Worm (Caenorhabditis elegans) whole organism, midembryonic: ENCODE results near the gene spr-2.

Source experiments
- T22C8.4 ChIP-seq: fragments of 200-800 bp; sonication (Bioruptor generic); IDR thresholded peaks from 2 replicates; pipeline ENCODE4 v1.3.6; 2022; ENCODE audit warnings: missing genetic modification characterization, missing compliant biosample characterization
- cog-1 ChIP-seq: sonication (generic microtip); optimal IDR thresholded peaks from 2 replicates; lab custom pipeline; 2016; ENCODE audit warnings: missing genetic modification characterization, missing compliant biosample characterization
- flt-1 ChIP-seq: fragments of 200-800 bp; sonication (Bioruptor generic); IDR thresholded peaks from 2 replicates; pipeline ENCODE4 v1.3.6; 2022; ENCODE audit warnings: missing genetic modification characterization, missing compliant biosample characterization
- klf-2 ChIP-seq: fragments of 200-800 bp; sonication (Bioruptor generic); conservative IDR thresholded peaks from 2 replicates; pipeline ENCODE4 v1.3.6; 2022; ENCODE audit warnings: missing genetic modification reagents, missing genetic modification characterization, missing compliant biosample characterization
- med-1 ChIP-seq: sonication (generic microtip); optimal IDR thresholded peaks from 2 replicates; lab custom pipeline; 2017; ENCODE audit warnings: missing genetic modification characterization, mild to moderate bottlenecking, missing compliant biosample characterization, antibody characterized with exemption, missing genetic modification reagents; ENCODE audit not compliant: insufficient read depth
- ref-1 ChIP-seq: fragments of 200-800 bp; sonication (Bioruptor generic); conservative IDR thresholded peaks from 2 replicates; pipeline ENCODE4 v1.3.6; 2022; ENCODE audit warnings: missing genetic modification reagents, missing genetic modification characterization, missing compliant biosample characterization
- tab-1 ChIP-seq: fragments of 200-800 bp; sonication (Bioruptor generic); IDR thresholded peaks from 2 replicates; pipeline ENCODE4 v1.3.6; 2022; ENCODE audit warnings: missing genetic modification characterization, missing compliant biosample characterization
- ztf-23 ChIP-seq: fragments of 200-800 bp; sonication (Bioruptor generic); IDR thresholded peaks from 2 replicates; pipeline ENCODE4 v1.3.6; 2022; ENCODE audit warnings: missing genetic modification reagents, missing genetic modification characterization, missing compliant biosample characterization
- ztf-29 ChIP-seq: fragments of 200-800 bp; sonication (Bioruptor generic); IDR thresholded peaks from 2 replicates; pipeline ENCODE4 v1.3.6; 2022; ENCODE audit warnings: missing genetic modification reagents, missing genetic modification characterization, missing compliant biosample characterization

Gene spr-2

DNA sequence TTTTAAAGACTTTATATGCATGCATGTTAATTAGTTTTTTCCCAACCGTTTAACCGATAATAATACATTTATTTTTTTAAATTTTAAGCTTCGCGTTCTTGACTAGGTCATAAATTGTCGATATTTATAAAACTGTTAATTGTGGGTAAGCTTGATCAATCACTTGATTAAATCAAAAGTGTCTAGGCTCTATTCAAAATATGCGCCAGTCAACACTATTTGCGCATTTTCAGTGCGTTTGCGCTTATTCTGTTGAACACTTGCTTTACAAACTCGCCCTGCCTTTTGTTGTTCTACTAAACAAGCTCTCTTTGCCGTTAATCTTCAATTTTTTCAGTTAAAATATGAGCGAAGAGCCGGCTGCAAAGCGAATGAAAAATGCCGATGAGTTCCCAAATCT is at the start of gene spr-2:
spr-2 (plus strand) TSS at position 332 of the 400 bp plus-strand sequence.
- TF ChIP-seq ztf-29 (GFP tag; lab: Robert Waterston, UW): peak; percentile 36; the same call in 1 of the 2 replicates
- TF ChIP-seq cog-1 (tag; lab: Kevin White, UChicago): no peak

DNA sequence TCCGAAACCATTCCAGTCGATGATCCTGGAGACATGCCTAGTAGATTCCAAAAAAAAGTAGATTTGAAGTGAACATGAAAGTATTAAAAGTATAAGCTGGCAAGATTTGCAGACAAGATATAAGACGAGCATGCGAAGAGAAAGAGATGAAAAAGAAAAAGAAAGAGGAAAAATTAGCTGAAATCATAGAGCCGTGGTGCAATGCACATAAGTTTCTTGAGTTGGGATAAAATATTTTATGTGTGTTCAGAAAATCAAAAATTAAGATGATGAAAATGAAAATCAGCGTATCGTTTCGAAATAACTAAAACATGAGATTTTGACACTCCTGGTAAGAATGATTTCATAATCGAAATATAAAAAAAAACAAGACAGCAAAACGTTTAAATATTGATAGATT is 46.8 kb upstream of the spr-2 start, which contains the start of gene T11B7.2:
T11B7.2 (minus strand) TSS at position 101 of the 400 bp plus-strand sequence.
- TF ChIP-seq flt-1 (no peak), klf-2 (GFP tag; lab: Robert Waterston, UW) (no peak), ztf-23 (GFP tag; lab: Robert Waterston, UW) (no peak), ztf-29 (GFP tag; lab: Robert Waterston, UW) (no peak), ref-1 (GFP tag; lab: Robert Waterston, UW) (no peak), med-1 (GFP tag; lab: Kevin White, UChicago) (no peak), T22C8.4 (no peak), tab-1 (no peak), cog-1 (tag; lab: Kevin White, UChicago) (no peak)

DNA sequence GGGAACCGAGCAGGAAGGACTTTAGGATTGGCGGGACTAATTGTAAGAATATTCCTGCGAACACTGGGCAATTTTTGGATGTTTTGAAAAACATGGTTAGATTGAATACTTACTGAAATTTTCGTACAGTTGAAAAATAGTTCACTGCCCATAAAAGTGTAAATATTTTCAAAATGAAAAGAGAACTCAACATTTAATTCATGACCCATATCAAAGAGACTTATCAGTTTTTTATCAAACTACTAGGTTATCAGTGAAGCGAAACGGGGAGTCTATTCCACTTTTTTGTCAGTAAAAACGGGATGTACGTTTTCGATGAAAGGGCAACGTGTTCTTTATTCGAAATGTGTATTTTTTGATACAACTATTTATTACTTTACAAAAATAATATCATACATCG is 45.3 kb upstream of the spr-2 start:
- TF ChIP-seq ref-1 (GFP tag; lab: Robert Waterston, UW) (no peak), flt-1 (no peak), ztf-23 (GFP tag; lab: Robert Waterston, UW) (no peak), med-1 (GFP tag; lab: Kevin White, UChicago) (no peak), T22C8.4 (no peak), cog-1 (tag; lab: Kevin White, UChicago) (no peak), ztf-29 (GFP tag; lab: Robert Waterston, UW) (no peak), klf-2 (GFP tag; lab: Robert Waterston, UW) (no peak), tab-1 (no peak)

DNA sequence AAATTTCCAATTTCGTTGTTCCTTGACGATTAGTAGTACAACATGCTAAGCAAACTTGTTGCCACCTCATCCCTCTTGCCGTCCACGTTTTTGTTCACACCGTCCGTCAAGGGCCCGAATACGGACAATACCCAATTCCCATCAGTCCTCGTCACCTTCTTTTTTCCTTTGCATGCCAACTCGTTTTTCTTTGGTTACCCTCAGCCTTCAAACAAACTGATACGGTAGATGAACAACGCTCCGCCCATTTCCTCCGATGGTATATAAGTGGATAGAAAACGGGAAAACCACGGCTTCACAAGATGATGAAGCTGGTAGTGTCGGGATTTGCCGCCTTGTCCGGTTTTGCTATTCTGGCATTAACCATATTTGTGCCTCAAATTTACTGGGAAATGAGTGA is 43.3 kb upstream of the spr-2 start, which contains the start of gene col-118:
col-118 (plus strand) TSS at position 301 of the 400 bp plus-strand sequence.
- TF ChIP-seq cog-1 (tag; lab: Kevin White, UChicago): no peak
- no peak for TF ChIP-seq ztf-23 (GFP tag; lab: Robert Waterston, UW)
- TF ChIP-seq T22C8.4: no peak
- TF ChIP-seq ztf-29 (GFP tag; lab: Robert Waterston, UW): no peak
- no peak for TF ChIP-seq ref-1 (GFP tag; lab: Robert Waterston, UW)
- TF ChIP-seq med-1 (GFP tag; lab: Kevin White, UChicago): no peak
- TF ChIP-seq klf-2 (GFP tag; lab: Robert Waterston, UW): no peak
- TF ChIP-seq tab-1: no peak
- no peak for TF ChIP-seq flt-1

DNA sequence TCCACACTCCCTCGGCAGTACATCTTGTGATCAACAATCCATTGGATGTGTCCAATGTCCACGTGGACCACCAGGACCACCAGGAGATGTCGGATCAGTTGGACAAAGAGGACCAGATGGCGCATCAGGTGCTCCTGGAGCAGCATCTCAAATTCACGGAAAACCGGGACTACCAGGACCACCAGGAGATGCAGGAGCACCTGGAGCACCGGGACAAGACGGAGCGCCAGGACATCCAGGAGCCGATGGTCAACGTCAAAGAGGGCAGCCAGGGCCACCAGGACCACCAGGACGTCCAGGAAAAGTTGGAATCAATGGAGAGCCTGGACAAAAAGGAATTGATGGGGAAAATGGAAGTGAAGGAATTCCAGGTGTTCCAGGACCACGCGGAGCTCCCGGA is 42.3 kb upstream of the spr-2 start:
- TF ChIP-seq ztf-23 (GFP tag; lab: Robert Waterston, UW): no peak
- TF ChIP-seq tab-1: no peak
- TF ChIP-seq klf-2 (GFP tag; lab: Robert Waterston, UW): no peak
- TF ChIP-seq med-1 (GFP tag; lab: Kevin White, UChicago): no peak

DNA sequence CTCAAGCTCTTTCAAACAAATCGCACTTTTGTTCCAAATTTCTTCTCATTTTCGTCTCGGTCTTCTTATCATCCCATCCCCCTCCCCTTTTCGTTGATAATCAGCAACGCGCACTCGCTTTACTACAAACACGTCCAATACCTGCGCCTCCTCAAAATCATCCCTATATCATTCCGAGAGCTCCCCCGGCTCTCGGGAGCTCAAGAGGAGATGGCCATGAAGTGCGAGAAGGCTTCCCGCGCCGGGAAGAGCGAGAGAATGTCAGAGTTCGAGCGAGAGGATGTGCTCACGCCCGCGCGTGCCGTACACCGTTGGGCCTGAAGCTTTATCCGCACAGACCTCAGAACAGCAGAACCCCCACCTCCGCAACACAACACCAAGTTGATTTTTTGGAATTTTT is 40.5 kb upstream of the spr-2 start:
- TF ChIP-seq tab-1 (no peak), ztf-29 (GFP tag; lab: Robert Waterston, UW) (no peak), cog-1 (tag; lab: Kevin White, UChicago) (no peak), T22C8.4 (no peak), flt-1 (no peak)

DNA sequence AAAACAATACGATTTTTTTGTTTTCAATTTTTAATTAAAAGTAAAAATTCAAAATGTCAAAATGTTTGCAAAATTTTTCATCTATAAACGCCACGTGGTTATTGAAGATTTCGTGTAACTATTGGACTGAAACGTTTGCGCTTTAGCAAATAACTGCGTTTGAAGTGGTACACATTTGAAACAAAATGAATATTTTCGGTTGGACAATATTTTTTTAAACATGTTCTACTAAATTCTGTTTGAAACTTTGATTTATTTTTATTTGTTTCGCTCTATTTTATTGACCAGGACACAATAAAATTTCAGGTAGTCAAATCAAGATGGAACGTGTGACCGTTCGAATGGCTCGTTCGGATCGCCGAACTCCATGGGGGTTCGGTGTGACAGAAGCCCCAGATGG is 39.1 kb upstream of the spr-2 start, which contains the start of gene alp-1:
alp-1 (plus strand) TSS at position 301 of the 400 bp plus-strand sequence.
- TF ChIP-seq ref-1 (GFP tag; lab: Robert Waterston, UW): no peak
- TF ChIP-seq cog-1 (tag; lab: Kevin White, UChicago): no peak
- no peak for TF ChIP-seq ztf-29 (GFP tag; lab: Robert Waterston, UW)
- no peak for TF ChIP-seq flt-1
- TF ChIP-seq klf-2 (GFP tag; lab: Robert Waterston, UW): no peak
- TF ChIP-seq T22C8.4: no peak

DNA sequence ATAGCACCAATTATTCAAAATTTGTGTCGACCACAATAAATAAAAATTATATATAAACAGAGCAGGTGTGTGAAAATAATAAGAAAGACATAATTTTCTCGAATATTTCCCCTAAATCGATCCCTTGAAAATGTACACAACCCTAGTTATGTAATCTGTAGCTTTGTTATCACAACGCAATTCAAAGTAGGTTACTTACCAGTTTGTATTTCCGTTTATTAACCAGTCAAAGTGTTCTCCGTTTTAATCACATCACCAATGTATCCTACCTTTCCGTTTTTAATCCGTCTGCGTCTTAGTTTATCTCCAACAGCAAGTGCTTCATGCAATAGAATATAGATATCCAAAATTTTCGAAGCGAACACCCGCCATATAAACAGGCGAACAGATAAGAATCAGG is 38.0 kb upstream of the spr-2 start:
- TF ChIP-seq med-1 (GFP tag; lab: Kevin White, UChicago): no peak
- TF ChIP-seq T22C8.4: no peak
- TF ChIP-seq tab-1: no peak
- TF ChIP-seq flt-1: no peak
- no peak for TF ChIP-seq ref-1 (GFP tag; lab: Robert Waterston, UW)
- no peak for TF ChIP-seq cog-1 (tag; lab: Kevin White, UChicago)
- TF ChIP-seq ztf-23 (GFP tag; lab: Robert Waterston, UW): no peak
- TF ChIP-seq ztf-29 (GFP tag; lab: Robert Waterston, UW): no peak
- no peak for TF ChIP-seq klf-2 (GFP tag; lab: Robert Waterston, UW)

DNA sequence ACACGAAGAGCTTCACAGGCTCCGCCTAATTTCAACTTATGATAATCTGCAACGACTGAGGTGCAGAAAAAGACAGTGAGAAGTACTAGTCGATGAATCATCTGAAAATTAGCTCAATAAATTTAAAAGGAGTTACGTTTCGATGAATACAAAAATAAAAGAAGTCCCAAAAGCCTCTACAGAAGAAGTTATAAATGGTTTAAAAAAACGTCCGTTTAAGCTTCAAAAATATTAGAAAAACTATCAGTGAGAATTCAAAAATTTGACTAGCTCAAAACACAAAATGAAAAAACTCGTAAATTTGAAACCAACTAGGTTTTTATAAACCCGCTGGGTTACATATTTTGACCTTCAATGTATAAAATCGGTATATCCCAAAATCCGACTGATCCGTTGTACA is 35.3 kb upstream of the spr-2 start, which contains the start of gene T11B7.5:
T11B7.5 (minus strand) TSS at position 101 of the 400 bp plus-strand sequence.
- TF ChIP-seq ref-1 (GFP tag; lab: Robert Waterston, UW) (no peak), klf-2 (GFP tag; lab: Robert Waterston, UW) (no peak), T22C8.4 (no peak), med-1 (GFP tag; lab: Kevin White, UChicago) (no peak), ztf-29 (GFP tag; lab: Robert Waterston, UW) (no peak), flt-1 (no peak), cog-1 (tag; lab: Kevin White, UChicago) (no peak), ztf-23 (GFP tag; lab: Robert Waterston, UW) (no peak), tab-1 (no peak)

DNA sequence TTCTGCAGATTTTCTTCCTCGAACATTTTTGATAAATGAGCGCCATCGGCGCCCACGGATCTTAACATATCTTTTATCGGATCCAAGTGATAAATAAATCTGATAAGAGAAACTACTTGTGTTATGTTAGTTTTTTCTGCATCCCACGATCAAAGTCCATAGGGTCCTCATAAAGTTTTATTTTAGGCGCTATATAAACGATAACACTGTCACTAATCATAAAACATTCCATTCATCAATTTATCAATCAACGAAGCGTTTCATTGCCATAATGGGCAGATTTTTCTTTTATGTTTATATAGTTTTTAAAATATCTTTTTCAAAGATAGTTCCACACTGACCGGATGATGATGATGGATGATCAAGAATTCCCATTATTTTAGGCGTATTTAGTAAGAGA is 26.6 kb upstream of the spr-2 start:
- TF ChIP-seq flt-1 (no peak), ztf-29 (GFP tag; lab: Robert Waterston, UW) (no peak), ref-1 (GFP tag; lab: Robert Waterston, UW) (no peak), T22C8.4 (no peak), med-1 (GFP tag; lab: Kevin White, UChicago) (no peak)
